Worm (Caenorhabditis elegans) whole organism, midembryonic: ENCODE results near the gene abu-14.

ENCODE experiments used
- T22C8.4 ChIP-seq: fragments of 200-800 bp; sonication (Bioruptor generic); IDR thresholded peaks from 2 replicates; pipeline ENCODE4 v1.3.6; 2022; ENCODE audit warnings: missing genetic modification characterization, missing compliant biosample characterization
- cog-1 ChIP-seq: sonication (generic microtip); optimal IDR thresholded peaks from 2 replicates; lab custom pipeline; 2016; ENCODE audit warnings: missing genetic modification characterization, missing compliant biosample characterization
- flt-1 ChIP-seq: fragments of 200-800 bp; sonication (Bioruptor generic); IDR thresholded peaks from 2 replicates; pipeline ENCODE4 v1.3.6; 2022; ENCODE audit warnings: missing genetic modification characterization, missing compliant biosample characterization
- klf-2 ChIP-seq: fragments of 200-800 bp; sonication (Bioruptor generic); conservative IDR thresholded peaks from 2 replicates; pipeline ENCODE4 v1.3.6; 2022; ENCODE audit warnings: missing genetic modification reagents, missing genetic modification characterization, missing compliant biosample characterization
- med-1 ChIP-seq: sonication (generic microtip); optimal IDR thresholded peaks from 2 replicates; lab custom pipeline; 2017; ENCODE audit warnings: missing genetic modification characterization, mild to moderate bottlenecking, missing compliant biosample characterization, antibody characterized with exemption, missing genetic modification reagents; ENCODE audit not compliant: insufficient read depth
- ref-1 ChIP-seq: fragments of 200-800 bp; sonication (Bioruptor generic); conservative IDR thresholded peaks from 2 replicates; pipeline ENCODE4 v1.3.6; 2022; ENCODE audit warnings: missing genetic modification reagents, missing genetic modification characterization, missing compliant biosample characterization
- tab-1 ChIP-seq: fragments of 200-800 bp; sonication (Bioruptor generic); IDR thresholded peaks from 2 replicates; pipeline ENCODE4 v1.3.6; 2022; ENCODE audit warnings: missing genetic modification characterization, missing compliant biosample characterization
- ztf-23 ChIP-seq: fragments of 200-800 bp; sonication (Bioruptor generic); IDR thresholded peaks from 2 replicates; pipeline ENCODE4 v1.3.6; 2022; ENCODE audit warnings: missing genetic modification reagents, missing genetic modification characterization, missing compliant biosample characterization
- ztf-29 ChIP-seq: fragments of 200-800 bp; sonication (Bioruptor generic); IDR thresholded peaks from 2 replicates; pipeline ENCODE4 v1.3.6; 2022; ENCODE audit warnings: missing genetic modification reagents, missing genetic modification characterization, missing compliant biosample characterization

abu-14 gene

DNA sequence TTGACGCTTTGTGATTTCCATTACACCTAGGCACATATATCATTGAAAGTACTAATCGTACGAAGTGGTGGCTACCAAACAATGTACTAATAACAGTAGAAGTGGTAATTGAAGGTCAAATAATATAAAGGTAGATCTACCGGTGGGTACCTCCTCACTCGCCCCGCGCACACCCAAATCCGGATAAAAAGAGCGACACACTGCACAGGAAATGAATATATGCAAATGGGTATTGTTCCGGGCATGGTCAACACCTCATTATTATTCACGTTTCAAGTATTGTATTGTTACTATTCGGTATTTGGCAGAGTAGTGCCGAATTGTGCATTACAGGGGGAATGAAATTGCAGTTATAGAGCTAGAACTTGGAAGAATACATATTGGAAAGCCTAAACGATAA lies 39.2 kb upstream of the abu-14 start:
- TF ChIP-seq ztf-29 (GFP tag; lab: Robert Waterston, UW) = no peak
- TF ChIP-seq med-1 (GFP tag; lab: Kevin White, UChicago) = no peak
- TF ChIP-seq klf-2 = no peak
- TF ChIP-seq flt-1 = 0 out of 2 replicates have a peak, but pooled peaks have one; percentile 18

DNA sequence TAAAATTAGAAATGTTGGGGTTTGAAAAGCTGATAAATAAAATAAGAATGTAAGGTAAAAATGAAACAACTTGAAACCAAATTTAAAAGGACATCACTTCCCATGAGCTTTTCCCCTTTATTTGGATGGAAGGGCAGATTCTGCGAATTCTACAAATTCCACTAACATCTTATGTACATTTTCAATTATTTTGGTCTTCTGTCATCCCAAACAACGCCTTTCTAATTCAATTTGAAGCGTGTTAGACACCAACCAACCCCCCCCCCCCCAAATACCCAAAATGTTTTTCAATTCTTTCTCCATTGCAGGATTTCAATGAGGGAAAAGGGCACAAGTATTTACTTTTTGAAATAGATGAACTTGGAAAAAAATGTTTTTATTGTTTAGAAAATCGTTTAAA lies 38.7 kb upstream of the abu-14 start:
- no peak for TF ChIP-seq tab-1
- TF ChIP-seq cog-1 (tag; lab: Kevin White, UChicago) = no peak
- TF ChIP-seq ref-1 (GFP tag; lab: Robert Waterston, UW) = no peak
- no peak for TF ChIP-seq flt-1
- no peak for TF ChIP-seq med-1 (GFP tag; lab: Kevin White, UChicago)
- TF ChIP-seq klf-2 = no peak
- no peak for TF ChIP-seq T22C8.4 (GFP tag; lab: Robert Waterston, UW)
- TF ChIP-seq ztf-29 (GFP tag; lab: Robert Waterston, UW) = no peak

DNA sequence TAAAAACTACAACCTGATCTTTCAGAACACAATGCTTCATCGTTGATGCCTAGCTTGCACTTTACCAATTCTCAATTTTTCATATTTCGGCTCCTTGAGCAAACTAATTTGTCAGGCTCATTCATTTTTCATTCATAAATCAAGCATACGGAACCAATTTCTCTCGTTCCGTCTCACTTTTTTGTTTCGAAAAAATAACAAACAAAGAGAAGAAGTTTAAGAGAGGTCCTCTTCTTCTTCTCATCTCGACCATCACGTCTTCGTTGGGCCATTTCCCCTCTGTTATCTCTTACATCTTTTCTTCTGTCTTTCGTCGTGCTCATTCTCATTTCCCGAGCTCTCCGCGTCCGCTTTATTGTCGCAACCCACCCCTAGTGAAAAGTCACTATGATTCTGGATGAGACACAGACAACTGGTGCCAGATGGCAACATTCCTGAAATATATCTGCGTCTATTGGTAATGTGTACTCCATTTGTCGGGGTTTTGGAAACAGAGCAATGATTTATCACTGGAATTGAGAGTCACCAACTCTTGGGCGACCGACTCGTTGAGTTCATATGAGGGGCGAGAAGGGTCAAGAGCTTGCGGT lies 37.8 kb upstream of the abu-14 start:
- TF ChIP-seq cog-1 (tag; lab: Kevin White, UChicago) (no peak), tab-1 (no peak), ztf-23 (no peak), ref-1 (GFP tag; lab: Robert Waterston, UW) (no peak), T22C8.4 (GFP tag; lab: Robert Waterston, UW) (no peak), ztf-29 (GFP tag; lab: Robert Waterston, UW) (no peak), flt-1 (no peak), klf-2 (no peak), med-1 (GFP tag; lab: Kevin White, UChicago) (no peak)

DNA sequence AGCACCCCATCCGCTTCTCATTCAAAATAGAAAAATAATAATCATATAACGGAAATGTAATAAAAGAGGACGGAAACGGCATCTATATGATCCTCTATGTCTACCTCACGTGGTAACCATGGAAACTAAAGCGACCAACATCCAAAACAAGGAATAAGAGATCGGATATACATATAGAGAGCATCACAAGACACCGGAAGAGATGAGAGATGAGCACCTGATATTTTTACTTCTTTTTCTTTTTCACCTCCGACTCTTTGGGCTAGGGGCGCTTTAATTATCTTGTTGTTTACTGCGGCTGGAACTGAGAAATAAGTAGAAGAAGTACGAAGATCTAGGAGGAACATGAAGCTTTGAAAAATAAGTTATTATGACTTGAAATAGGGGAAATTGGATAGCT lies 36.8 kb upstream of the abu-14 start:
- TF ChIP-seq ztf-29 (GFP tag; lab: Robert Waterston, UW) (no peak), cog-1 (tag; lab: Kevin White, UChicago) (no peak), tab-1 (no peak), flt-1 (no peak), med-1 (GFP tag; lab: Kevin White, UChicago) (no peak), klf-2 (no peak), T22C8.4 (GFP tag; lab: Robert Waterston, UW) (no peak), ref-1 (GFP tag; lab: Robert Waterston, UW) (no peak), ztf-23 (no peak)

DNA sequence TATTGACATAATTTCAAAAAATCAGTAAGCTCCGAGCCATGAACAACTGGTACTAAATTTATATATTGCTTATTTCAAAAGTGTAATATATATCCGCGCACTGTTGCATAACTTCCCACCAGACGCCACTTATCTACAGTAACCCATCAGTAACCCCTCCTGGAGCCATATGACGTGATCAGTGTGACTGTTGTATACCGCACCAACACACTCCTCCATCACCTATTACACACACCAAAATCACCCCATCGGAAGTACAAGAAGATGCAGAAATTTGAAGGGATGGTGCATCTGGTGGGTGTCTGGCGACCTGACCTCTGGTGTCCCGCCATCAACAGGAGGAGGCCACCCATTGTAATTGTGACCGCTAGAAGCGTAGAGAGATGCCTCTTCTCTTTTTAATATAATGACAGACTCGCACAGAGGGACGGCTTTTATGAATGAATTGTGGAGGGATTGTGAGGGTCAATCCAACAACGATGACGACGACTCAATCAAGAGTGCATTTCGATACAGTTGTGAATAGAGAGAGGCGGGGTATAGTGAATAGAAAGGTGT lies 35.9 kb upstream of the abu-14 start:
- TF ChIP-seq cog-1 (tag; lab: Kevin White, UChicago) (no peak), ztf-29 (GFP tag; lab: Robert Waterston, UW) (no peak), klf-2 (no peak), ztf-23 (no peak), tab-1 (no peak), ref-1 (GFP tag; lab: Robert Waterston, UW) (no peak), med-1 (GFP tag; lab: Kevin White, UChicago) (no peak), T22C8.4 (GFP tag; lab: Robert Waterston, UW) (no peak), flt-1 (no peak)

DNA sequence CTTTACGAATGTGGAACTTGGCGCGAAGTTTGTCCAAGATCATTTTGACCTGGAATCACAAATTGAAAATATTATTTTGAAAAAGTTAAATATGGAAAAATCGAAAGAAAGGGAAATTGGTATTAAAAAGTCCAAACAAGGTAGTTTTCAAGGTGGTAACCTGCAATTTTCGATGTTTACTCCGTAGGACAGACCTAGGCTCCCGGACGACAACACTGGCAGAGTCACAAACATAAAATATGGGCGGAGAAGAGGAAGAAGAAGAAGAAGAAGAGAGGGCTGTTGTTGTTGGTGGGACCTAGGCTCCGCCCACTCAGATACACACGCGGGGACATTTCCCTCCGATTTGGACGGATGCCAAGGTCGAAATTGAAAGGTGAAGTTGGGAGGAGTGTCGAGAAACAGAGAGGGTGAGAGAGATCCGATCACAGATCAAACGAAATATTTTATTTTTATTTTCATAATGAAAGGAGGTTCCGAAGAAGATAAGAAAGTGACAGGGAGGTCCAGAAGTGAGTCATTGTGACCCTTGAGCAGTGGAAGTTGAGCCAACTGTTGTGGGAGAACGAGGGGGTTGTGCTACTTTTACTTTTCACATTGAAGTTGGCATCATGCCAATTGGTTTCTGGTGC lies 35.0 kb upstream of the abu-14 start, which contains the start of gene aqp-2:
Gene aqp-2, minus strand, starts transcription at position 51 of the 632 bp plus-strand sequence.
- no peak for TF ChIP-seq flt-1
- no peak for TF ChIP-seq ztf-29 (GFP tag; lab: Robert Waterston, UW)
- TF ChIP-seq klf-2 = no peak
- TF ChIP-seq ref-1 (GFP tag; lab: Robert Waterston, UW) = no peak

DNA sequence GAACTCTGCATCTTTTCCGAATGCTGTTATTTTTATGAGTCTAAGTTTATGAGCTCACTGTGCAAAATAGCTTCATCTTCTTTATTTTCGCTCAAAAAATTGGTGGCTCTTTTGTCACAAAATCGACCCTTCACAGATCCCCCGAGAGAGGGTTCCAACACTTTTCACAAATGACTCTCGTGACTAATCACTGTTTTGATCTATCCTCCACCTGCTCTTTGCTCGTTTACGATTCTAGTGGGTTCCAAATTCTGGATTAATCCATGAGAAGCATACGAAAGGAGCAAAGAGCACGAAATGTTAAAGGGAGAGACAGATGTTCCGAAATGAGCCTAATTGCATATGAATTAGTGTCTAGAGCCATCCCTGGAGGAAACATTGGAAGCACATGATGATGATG lies 34.4 kb upstream of the abu-14 start:
- TF ChIP-seq ztf-23 = no peak
- TF ChIP-seq klf-2 = no peak
- TF ChIP-seq ref-1 (GFP tag; lab: Robert Waterston, UW) = no peak
- TF ChIP-seq T22C8.4 (GFP tag; lab: Robert Waterston, UW) = no peak
- TF ChIP-seq flt-1 = no peak
- no peak for TF ChIP-seq ztf-29 (GFP tag; lab: Robert Waterston, UW)
- TF ChIP-seq tab-1 = no peak
- no peak for TF ChIP-seq med-1 (GFP tag; lab: Kevin White, UChicago)
- no peak for TF ChIP-seq cog-1 (tag; lab: Kevin White, UChicago)

DNA sequence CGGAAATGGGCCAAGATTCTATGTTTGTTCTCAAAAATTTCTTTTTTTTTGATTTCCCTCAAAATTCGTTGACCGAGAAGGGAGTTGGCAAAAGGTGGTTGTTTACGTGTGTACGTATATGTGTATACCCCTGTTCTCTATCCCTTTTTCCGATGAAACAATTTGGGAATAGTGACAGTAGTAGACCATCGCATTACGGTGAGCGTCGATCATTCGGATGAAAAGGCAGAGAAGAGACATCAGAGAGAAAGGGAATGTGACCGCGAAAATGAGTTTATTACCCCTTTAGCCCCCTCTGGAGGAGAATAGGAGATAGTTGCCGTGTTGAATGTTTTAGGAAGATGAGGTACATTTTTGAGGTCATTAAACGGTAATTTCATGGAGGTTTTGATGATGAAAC lies 33.0 kb upstream of the abu-14 start:
- TF ChIP-seq ztf-29 (GFP tag; lab: Robert Waterston, UW) = no peak

DNA sequence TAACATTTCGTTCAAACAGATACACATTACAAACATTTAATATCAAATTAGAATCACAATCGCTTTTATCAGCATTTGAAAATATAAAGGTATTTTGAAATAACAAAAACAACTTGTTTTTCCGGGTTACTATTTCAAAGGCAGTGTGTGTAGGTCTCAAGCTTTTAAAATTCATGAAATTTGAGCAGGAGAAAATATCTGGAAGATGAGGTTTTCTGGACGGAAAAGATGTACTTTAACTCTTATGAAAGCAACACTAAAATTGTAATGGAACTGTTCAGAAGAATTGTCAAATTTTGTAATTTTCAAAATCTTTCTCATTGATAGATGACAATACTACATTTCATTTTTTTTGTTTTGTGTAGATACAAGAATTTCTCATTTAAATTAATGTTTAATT lies 31.6 kb upstream of the abu-14 start:
- TF ChIP-seq ztf-23 (0 out of 2 replicates have a peak, but pooled peaks have one; percentile 42), tab-1 (no peak), cog-1 (tag; lab: Kevin White, UChicago) (no peak), ztf-29 (GFP tag; lab: Robert Waterston, UW) (no peak)

DNA sequence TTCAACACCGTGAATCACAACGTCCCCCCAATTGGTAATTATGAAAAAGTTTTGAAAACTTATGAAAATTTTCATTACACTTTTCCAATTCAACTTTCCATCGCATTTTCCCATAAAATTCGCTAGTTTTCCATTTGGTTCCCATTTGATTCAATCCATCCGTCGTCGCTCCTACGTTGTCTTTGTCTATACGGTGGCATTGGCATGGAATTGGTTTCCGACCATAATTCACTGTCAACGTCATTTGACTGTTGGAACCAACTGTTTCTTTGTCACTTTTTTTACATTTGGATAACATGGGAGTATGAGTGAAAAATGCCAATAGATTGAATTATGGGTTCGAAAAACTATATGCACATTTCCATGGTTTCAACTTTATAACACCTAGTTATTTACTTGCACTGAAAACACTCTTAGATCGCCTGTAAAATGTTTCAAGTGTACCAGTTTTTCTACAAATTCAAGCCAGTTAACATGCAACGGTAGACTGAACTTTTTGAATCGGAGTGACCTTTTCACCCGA lies 31.1 kb upstream of the abu-14 start:
- peak; percentile 52 for TF ChIP-seq flt-1
- TF ChIP-seq cog-1 (tag; lab: Kevin White, UChicago) = peak; percentile 9
- TF ChIP-seq ztf-23 = no peak
- TF ChIP-seq T22C8.4 (GFP tag; lab: Robert Waterston, UW) = 0 out of 2 replicates have a peak, but pooled peaks have one; percentile 11
